Worm (Caenorhabditis elegans) whole organism, midembryonic: Measurements from ENCODE around the gene K07H8.9.

Experiments used
- T22C8.4 ChIP-seq: fragments of 200-800 bp; sonication (Bioruptor generic); IDR thresholded peaks from 2 replicates; pipeline ENCODE4 v1.3.6; 2022; ENCODE audit warnings: missing genetic modification characterization, missing compliant biosample characterization
- cog-1 ChIP-seq: sonication (generic microtip); optimal IDR thresholded peaks from 2 replicates; lab custom pipeline; 2016; ENCODE audit warnings: missing genetic modification characterization, missing compliant biosample characterization
- flt-1 ChIP-seq: fragments of 200-800 bp; sonication (Bioruptor generic); IDR thresholded peaks from 2 replicates; pipeline ENCODE4 v1.3.6; 2022; ENCODE audit warnings: missing genetic modification characterization, missing compliant biosample characterization
- klf-2 ChIP-seq: fragments of 200-800 bp; sonication (Bioruptor generic); conservative IDR thresholded peaks from 2 replicates; pipeline ENCODE4 v1.3.6; 2022; ENCODE audit warnings: missing genetic modification reagents, missing genetic modification characterization, missing compliant biosample characterization
- ref-1 ChIP-seq: fragments of 200-800 bp; sonication (Bioruptor generic); conservative IDR thresholded peaks from 2 replicates; pipeline ENCODE4 v1.3.6; 2022; ENCODE audit warnings: missing genetic modification reagents, missing genetic modification characterization, missing compliant biosample characterization
- tab-1 ChIP-seq: fragments of 200-800 bp; sonication (Bioruptor generic); IDR thresholded peaks from 2 replicates; pipeline ENCODE4 v1.3.6; 2022; ENCODE audit warnings: missing genetic modification characterization, missing compliant biosample characterization
- ztf-23 ChIP-seq: fragments of 200-800 bp; sonication (Bioruptor generic); IDR thresholded peaks from 2 replicates; pipeline ENCODE4 v1.3.6; 2022; ENCODE audit warnings: missing genetic modification reagents, missing genetic modification characterization, missing compliant biosample characterization
- ztf-29 ChIP-seq: fragments of 200-800 bp; sonication (Bioruptor generic); IDR thresholded peaks from 2 replicates; pipeline ENCODE4 v1.3.6; 2022; ENCODE audit warnings: missing genetic modification reagents, missing genetic modification characterization, missing compliant biosample characterization

DNA sequence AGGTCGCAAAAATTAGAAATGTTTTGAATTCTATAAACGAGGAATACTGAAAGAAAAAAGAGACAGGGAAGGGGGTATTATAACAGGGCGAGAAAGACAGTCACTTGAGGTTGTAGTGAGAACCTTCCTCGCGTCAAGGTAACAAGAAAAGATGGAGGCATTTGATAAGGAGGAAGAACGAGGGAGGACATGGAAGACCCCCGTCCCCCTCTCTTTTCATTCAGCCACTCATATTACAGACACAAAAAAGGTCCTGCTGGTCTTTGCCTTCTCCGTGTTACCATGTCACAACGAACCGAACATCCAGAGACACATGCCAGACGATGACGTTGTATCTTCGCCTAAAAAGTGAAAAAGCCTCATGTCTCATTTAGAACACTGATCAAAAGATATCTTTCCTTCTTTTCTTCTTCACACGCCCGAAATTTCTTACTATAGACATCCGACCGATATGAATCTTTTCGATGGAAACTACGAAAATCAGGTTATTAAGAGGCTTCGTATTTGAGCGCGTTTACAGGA is 44.9 kb downstream of the K07H8.9 start:
- TF ChIP-seq flt-1 (GFP tag; lab: Robert Waterston, UW) (no peak), tab-1 (no peak), ref-1 (GFP tag; lab: Robert Waterston, UW) (no peak), ztf-29 (GFP tag; lab: Robert Waterston, UW) (no peak), cog-1 (no peak), T22C8.4 (GFP tag; lab: Robert Waterston, UW) (no peak), klf-2 (GFP tag; lab: Robert Waterston, UW) (no peak), ztf-23 (GFP tag; lab: Robert Waterston, UW) (no peak)
